Worm (Caenorhabditis elegans): ENCODE measurements around the gene F36D4.4.

- TF ChIP-seq W03F9.2 (tag; optimal IDR thresholded peaks at IDR 0.05): no peak
- TF ChIP-seq him-1 (tag; optimal IDR thresholded peaks at IDR 0.05): no peak
Measured at ce11 chrV:9443748-9444147, 29.3 kb upstream of the F36D4.4 start, which contains the start of gene wdr-62.
